Fruit fly (Drosophila melanogaster): ENCODE data around the gene CG5854.

CG5854 gene

DNA sequence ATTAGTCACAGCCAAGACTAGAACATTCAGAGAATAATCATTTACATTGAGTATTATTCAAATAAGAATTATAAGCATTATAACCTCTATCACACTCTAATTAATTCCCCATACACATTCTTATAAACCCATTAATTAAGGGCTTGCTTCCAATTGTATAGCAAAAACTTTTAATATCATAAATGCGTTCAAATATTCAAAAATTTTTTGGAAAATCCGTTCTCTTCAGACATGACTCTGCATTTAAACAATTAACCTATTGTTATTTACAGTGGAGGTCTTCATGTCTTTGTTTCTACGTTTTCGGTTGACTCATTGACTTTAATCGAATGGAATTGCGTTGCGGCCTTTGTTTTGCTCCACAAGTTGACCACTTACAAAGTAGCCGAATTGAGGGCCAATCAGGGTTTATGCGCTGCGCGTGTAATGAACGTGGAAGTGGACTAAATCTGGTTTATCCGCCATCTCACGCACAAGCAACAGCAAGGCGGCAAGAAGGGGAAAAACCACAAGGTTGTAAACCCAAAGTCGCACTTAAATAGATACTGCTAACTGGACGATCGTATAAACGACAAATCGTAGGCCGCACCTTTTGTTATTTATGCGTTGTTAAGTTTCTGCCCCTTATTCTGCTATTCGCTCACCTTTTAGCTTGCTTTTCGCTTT lies 12.7 kb upstream of the CG5854 start (continued):
- TF ChIP-seq twi (tag; optimal IDR thresholded peaks at IDR 0.05) (no peak), esg (GFP tag; conservative IDR thresholded peaks at IDR 0.05) (peak; percentile 30), z (GFP tag; IDR thresholded peaks at IDR 0.05) (no peak), odd (GFP tag; optimal IDR thresholded peaks at IDR 0.05) (no peak), CG14965 (GFP tag; optimal IDR thresholded peaks at IDR 0.05; ENCODE audit: borderline replicate concordance) (no peak), p53 (GFP tag; optimal IDR thresholded peaks at IDR 0.05) (no peak), HHEX (GFP tag; optimal IDR thresholded peaks at IDR 0.05) (no peak), CG16863 (GFP tag; optimal IDR thresholded peaks at IDR 0.05) (no peak), CG5953 (GFP tag; IDR thresholded peaks at IDR 0.05) (0 out of 2 replicates have a peak, but pooled peaks have one; percentile 12), CG31224 (GFP tag; IDR thresholded peaks at IDR 0.05) (peak; percentile 78), ftz-f1 (GFP tag; optimal IDR thresholded peaks at IDR 0.05) (peak; percentile 79), Vsx1 (GFP tag; optimal IDR thresholded peaks at IDR 0.05) (peak; percentile 76), Awh (GFP tag; IDR thresholded peaks at IDR 0.05) (peak; percentile 64), tll (GFP tag; optimal IDR thresholded peaks at IDR 0.05) (no peak), ara (GFP tag; IDR thresholded peaks at IDR 0.05) (peak; percentile 72), CG6254 (GFP tag; optimal IDR thresholded peaks at IDR 0.05) (no peak), CG6175 (GFP tag; IDR thresholded peaks at IDR 0.05) (no peak), NK7.1 (GFP tag; optimal IDR thresholded peaks at IDR 0.05) (no peak), Lhr (GFP tag; optimal IDR thresholded peaks at IDR 0.05) (no peak), CG16815 (GFP tag; optimal IDR thresholded peaks at IDR 0.05) (no peak), cad (GFP tag; optimal IDR thresholded peaks at IDR 0.05) (no peak), CG12942 (GFP tag; optimal IDR thresholded peaks at IDR 0.05) (no peak), fu2 (GFP tag; optimal IDR thresholded peaks at IDR 0.05) (peak; percentile 65), lab (GFP tag; optimal IDR thresholded peaks at IDR 0.05) (peak; percentile 83), ase (GFP tag; IDR thresholded peaks at IDR 0.05) (peak; percentile 30; the same call in 1 of the 3 replicates), CG30403 (GFP tag; optimal IDR thresholded peaks at IDR 0.05) (no peak), CG10321 (GFP tag; IDR thresholded peaks at IDR 0.05) (0 out of 2 replicates have a peak, but pooled peaks have one; percentile 9), inv (GFP tag; IDR thresholded peaks at IDR 0.05; ENCODE audit: partially characterized antibody) (no peak), NC2β (GFP tag; optimal IDR thresholded peaks at IDR 0.05) (peak; percentile 7), corto (GFP tag; optimal IDR thresholded peaks at IDR 0.05) (no peak), ATbp (GFP tag; optimal IDR thresholded peaks at IDR 0.05) (no peak), bbx (GFP tag; IDR thresholded peaks at IDR 0.05; ENCODE audit: partially characterized antibody) (no peak), da (GFP tag; optimal IDR thresholded peaks at IDR 0.05) (no peak), CG6654 (GFP tag; optimal IDR thresholded peaks at IDR 0.05) (no peak), Dip3 (GFP tag; optimal IDR thresholded peaks at IDR 0.05) (peak; percentile 31), emc (GFP tag; optimal IDR thresholded peaks at IDR 0.05) (no peak), HLH54F (GFP tag; optimal IDR thresholded peaks at IDR 0.05) (peak; percentile 45), C15 (GFP tag; IDR thresholded peaks at IDR 0.05) (peak; percentile 48; the same call in 1 of the 3 replicates), CG14441 (GFP tag; IDR thresholded peaks at IDR 0.05) (peak; percentile 62), CG31365 (tag; optimal IDR thresholded peaks at IDR 0.05) (peak; percentile 28), CG10209 (GFP tag; optimal IDR thresholded peaks at IDR 0.05) (no peak), CG3065 (GFP tag; optimal IDR thresholded peaks at IDR 0.05) (no peak), Kr (GFP tag; optimal IDR thresholded peaks at IDR 0.05) (no peak), Ssrp (tag; optimal IDR thresholded peaks at IDR 0.05) (no peak), wdn (GFP tag; IDR thresholded peaks at IDR 0.05) (peak; percentile 73), CG9797 (GFP tag; optimal IDR thresholded peaks at IDR 0.05) (no peak), CG3995 (GFP tag; optimal IDR thresholded peaks at IDR 0.05) (no peak), kni (GFP tag; optimal IDR thresholded peaks at IDR 0.05) (peak; percentile 44), grau (tag; optimal IDR thresholded peaks at IDR 0.05) (peak; percentile 58), Usf (GFP tag; optimal IDR thresholded peaks at IDR 0.05) (no peak)
